Worm (Caenorhabditis elegans): Measurements from ENCODE around the gene W02H5.19.

ce11 chrV:2656159-2656558 is 17.5 kb downstream of the W02H5.19 start:
- TF ChIP-seq klf-2 (GFP tag; conservative IDR thresholded peaks at IDR 0.05) (no peak), cog-1 (tag; optimal IDR thresholded peaks at IDR 0.05) (no peak), flt-1 (GFP tag; IDR thresholded peaks at IDR 0.05) (no peak), med-1 (GFP tag; optimal IDR thresholded peaks at IDR 0.05; ENCODE audit: insufficient read depth) (no peak), T22C8.4 (GFP tag; IDR thresholded peaks at IDR 0.05) (no peak), ztf-29 (GFP tag; IDR thresholded peaks at IDR 0.05) (no peak), ztf-23 (GFP tag; IDR thresholded peaks at IDR 0.05) (no peak), tab-1 (GFP tag; IDR thresholded peaks at IDR 0.05) (no peak)
